Worm (Caenorhabditis elegans) whole organism, L2 larva: Measurements from ENCODE around the gene icd-1.

Experiments
- C34F6.9 ChIP-seq: fragments of 150-350 bp; optimal IDR thresholded peaks from 2 replicates; lab custom pipeline; 2014; ENCODE audit warnings: missing biosample characterization, missing genetic modification characterization
- F13H6.1 ChIP-seq: sonication (generic microtip); optimal IDR thresholded peaks from 2 replicates; lab custom pipeline; 2016; ENCODE audit warnings: missing genetic modification characterization, missing compliant biosample characterization
- R02D3.7 ChIP-seq: fragments of 150-350 bp; optimal IDR thresholded peaks from 2 replicates; lab custom pipeline; 2014; ENCODE audit warnings: missing biosample characterization, missing genetic modification characterization
- Y55F3AM.14 ChIP-seq: fragments of 200-800 bp; sonication (Bioruptor generic); optimal IDR thresholded peaks from 2 replicates; lab custom pipeline; 2018; ENCODE audit warnings: mild to moderate bottlenecking, missing genetic modification characterization, missing compliant biosample characterization
- ZK546.5 ChIP-seq: sonication (generic microtip); optimal IDR thresholded peaks from 2 replicates; lab custom pipeline; 2017; ENCODE audit warnings: missing biosample characterization, missing genetic modification characterization
- alr-1 ChIP-seq: fragments of 150-350 bp; optimal IDR thresholded peaks from 2 replicates; lab custom pipeline; 2014; ENCODE audit warnings: missing biosample characterization, missing genetic modification characterization
- aly-2 ChIP-seq: fragments of 150-350 bp; optimal IDR thresholded peaks from 2 replicates; lab custom pipeline; 2014; ENCODE audit warnings: missing biosample characterization, missing genetic modification characterization
- ama-1 ChIP-seq: fragments of 150-350 bp; optimal IDR thresholded peaks from 2 replicates; lab custom pipeline; 2018; ENCODE audit warnings: inconsistent platforms
- blmp-1 ChIP-seq: sonication (generic microtip); optimal IDR thresholded peaks from 2 replicates; lab custom pipeline; 2017; ENCODE audit warnings: missing genetic modification characterization, mild to moderate bottlenecking, missing compliant biosample characterization, antibody characterized with exemption, moderate library complexity; ENCODE audit not compliant: insufficient read depth
- ceh-16 ChIP-seq: fragments of 150-350 bp; optimal IDR thresholded peaks from 2 replicates; lab custom pipeline; 2014; ENCODE audit warnings: missing biosample characterization, missing genetic modification characterization
- ceh-82 ChIP-seq: fragments of 150-350 bp; optimal IDR thresholded peaks from 2 replicates; lab custom pipeline; 2014; ENCODE audit warnings: missing biosample characterization, missing genetic modification characterization
- crh-2 ChIP-seq: sonication (generic microtip); optimal IDR thresholded peaks from 2 replicates; lab custom pipeline; 2017; ENCODE audit warnings: missing biosample characterization, missing genetic modification characterization
- dmd-4 ChIP-seq: sonication (generic microtip); optimal IDR thresholded peaks from 2 replicates; lab custom pipeline; 2017; ENCODE audit warnings: missing biosample characterization, missing genetic modification characterization
- egl-27 ChIP-seq: sonication (generic microtip); optimal IDR thresholded peaks from 3 replicates; lab custom pipeline; 2017; ENCODE audit warnings: missing biosample characterization, missing genetic modification reagents, missing genetic modification characterization
- elt-1 ChIP-seq: fragments of 150-350 bp; optimal IDR thresholded peaks from 2 replicates; lab custom pipeline; 2014; ENCODE audit warnings: missing biosample characterization, missing genetic modification characterization
- elt-3 ChIP-seq: sonication (generic microtip); optimal IDR thresholded peaks from 2 replicates; lab custom pipeline; 2017; ENCODE audit warnings: missing biosample characterization, missing genetic modification characterization
- fos-1 ChIP-seq: fragments of 150-350 bp; optimal IDR thresholded peaks from 2 replicates; lab custom pipeline; 2014; ENCODE audit warnings: missing biosample characterization, missing genetic modification characterization
- gmeb-1 ChIP-seq: fragments of 150-350 bp; optimal IDR thresholded peaks from 2 replicates; lab custom pipeline; 2014; ENCODE audit warnings: missing biosample characterization, missing genetic modification characterization
- lin-11 ChIP-seq: fragments of 150-350 bp; sonication (generic microtip); optimal IDR thresholded peaks from 2 replicates; lab custom pipeline; 2014; ENCODE audit warnings: missing biosample characterization, missing genetic modification characterization, inconsistent platforms, mixed read lengths
- lin-13 ChIP-seq: fragments of 150-350 bp; optimal IDR thresholded peaks from 2 replicates; lab custom pipeline; 2014; ENCODE audit warnings: missing biosample characterization, missing genetic modification reagents, missing genetic modification characterization
- lin-39 ChIP-seq: fragments of 150-350 bp; optimal IDR thresholded peaks from 2 replicates; lab custom pipeline; 2014; ENCODE audit warnings: missing biosample characterization, missing genetic modification reagents, missing genetic modification characterization
- lsy-2 ChIP-seq, 2 experiments: fragments of 150-350 bp in 1 of 2; sonication (generic microtip) in 1 of 2; optimal IDR thresholded peaks; 2 replicates each; lab custom pipeline; 2014 to 2017; ENCODE audit warnings: missing biosample characterization in 2 of 2, missing genetic modification characterization in 2 of 2
- mab-5 ChIP-seq: fragments of 150-350 bp; optimal IDR thresholded peaks from 2 replicates; lab custom pipeline; 2014; ENCODE audit warnings: missing biosample characterization, missing genetic modification characterization
- mbf-1 ChIP-seq: sonication (generic microtip); optimal IDR thresholded peaks from 2 replicates; lab custom pipeline; 2017; ENCODE audit warnings: missing biosample characterization, missing genetic modification characterization
- mdl-1 ChIP-seq, 2 experiments: fragments of 150-350 bp in 1 of 2; sonication (generic microtip) in 1 of 2; optimal IDR thresholded peaks; 2 replicates each; lab custom pipeline; 2017; ENCODE audit warnings: missing biosample characterization in 2 of 2, missing genetic modification characterization in 2 of 2
- nhr-10 ChIP-seq: sonication (generic microtip); optimal IDR thresholded peaks from 2 replicates; lab custom pipeline; 2017; ENCODE audit warnings: missing biosample characterization, missing genetic modification characterization
- nhr-11 ChIP-seq: fragments of 150-350 bp; optimal IDR thresholded peaks from 2 replicates; lab custom pipeline; 2014; ENCODE audit warnings: missing biosample characterization, missing genetic modification characterization
- nhr-12 ChIP-seq: fragments of 150-350 bp; optimal IDR thresholded peaks from 2 replicates; lab custom pipeline; 2014; ENCODE audit warnings: missing biosample characterization, missing genetic modification characterization
- nhr-129 ChIP-seq: fragments of 150-350 bp; optimal IDR thresholded peaks from 2 replicates; lab custom pipeline; 2014; ENCODE audit warnings: missing biosample characterization, missing genetic modification characterization
- nhr-21 ChIP-seq: fragments of 150-350 bp; optimal IDR thresholded peaks from 2 replicates; lab custom pipeline; 2014; ENCODE audit warnings: missing biosample characterization, missing genetic modification characterization
- nhr-23 ChIP-seq: fragments of 150-350 bp; optimal IDR thresholded peaks from 2 replicates; lab custom pipeline; 2014; ENCODE audit warnings: missing biosample characterization, missing genetic modification reagents, missing genetic modification characterization
- nhr-237 ChIP-seq: fragments of 150-350 bp; optimal IDR thresholded peaks from 2 replicates; lab custom pipeline; 2014; ENCODE audit warnings: missing biosample characterization, missing genetic modification characterization
- nhr-25 ChIP-seq: fragments of 150-350 bp; sonication (generic microtip); optimal IDR thresholded peaks from 3 replicates; lab custom pipeline; 2014; ENCODE audit warnings: missing biosample characterization, missing genetic modification characterization
- nhr-6 ChIP-seq: fragments of 150-350 bp; optimal IDR thresholded peaks from 2 replicates; lab custom pipeline; 2014; ENCODE audit warnings: missing biosample characterization, missing genetic modification characterization
- nhr-77 ChIP-seq: fragments of 150-350 bp; optimal IDR thresholded peaks from 2 replicates; lab custom pipeline; 2014; ENCODE audit warnings: missing biosample characterization, missing genetic modification characterization
- peb-1 ChIP-seq: fragments of 150-350 bp; optimal IDR thresholded peaks from 2 replicates; lab custom pipeline; 2014; ENCODE audit warnings: missing biosample characterization, missing genetic modification characterization
- sem-4 ChIP-seq: fragments of 150-350 bp; optimal IDR thresholded peaks from 2 replicates; lab custom pipeline; 2014; ENCODE audit warnings: missing biosample characterization, missing genetic modification reagents, missing genetic modification characterization
- skn-1 ChIP-seq: sonication (generic microtip); optimal IDR thresholded peaks from 2 replicates; lab custom pipeline; 2017; ENCODE audit warnings: missing biosample characterization, missing genetic modification characterization
- sma-3 ChIP-seq: sonication (generic microtip); optimal IDR thresholded peaks from 2 replicates; lab custom pipeline; 2016; ENCODE audit warnings: missing genetic modification reagents, missing genetic modification characterization, missing compliant biosample characterization
- sma-9 ChIP-seq, 2 experiments: fragments of 150-350 bp in 1 of 2; sonication (generic microtip) in 1 of 2; optimal IDR thresholded peaks; 2 replicates each; lab custom pipeline; 2014 to 2016; ENCODE audit warnings: missing genetic modification characterization in 2 of 2, mild to moderate bottlenecking in 1 of 2, missing biosample characterization in 1 of 2, missing compliant biosample characterization in 1 of 2, missing genetic modification reagents in 1 of 2, moderate library complexity in 1 of 2
- snpc-4 ChIP-seq: fragments of 150-350 bp; optimal IDR thresholded peaks from 2 replicates; lab custom pipeline; 2014; ENCODE audit warnings: missing biosample characterization, missing genetic modification characterization
- unc-39 ChIP-seq: fragments of 150-350 bp; optimal IDR thresholded peaks from 2 replicates; lab custom pipeline; 2014; ENCODE audit warnings: missing biosample characterization, missing genetic modification characterization
- unc-55 ChIP-seq: fragments of 150-350 bp; sonication (generic microtip); optimal IDR thresholded peaks from 3 replicates; lab custom pipeline; 2014; ENCODE audit warnings: missing biosample characterization, missing genetic modification reagents, missing genetic modification characterization
- unc-62 ChIP-seq: fragments of 150-350 bp; optimal IDR thresholded peaks from 2 replicates; lab custom pipeline; 2014; ENCODE audit warnings: missing biosample characterization, missing genetic modification reagents, missing genetic modification characterization
- zag-1 ChIP-seq: fragments of 150-350 bp; optimal IDR thresholded peaks from 2 replicates; lab custom pipeline; 2014; ENCODE audit warnings: missing biosample characterization, missing genetic modification characterization
- ztf-1 ChIP-seq: fragments of 200-800 bp; sonication (Bioruptor generic); conservative IDR thresholded peaks from 2 replicates; pipeline ENCODE4 v1.3.6; 2022; ENCODE audit warnings: missing genetic modification characterization, missing compliant biosample characterization
- ztf-11 ChIP-seq: sonication (generic microtip); optimal IDR thresholded peaks from 2 replicates; lab custom pipeline; 2017; ENCODE audit warnings: missing biosample characterization, missing genetic modification characterization
- ztf-4 ChIP-seq: fragments of 150-350 bp; optimal IDR thresholded peaks from 2 replicates; lab custom pipeline; 2014; ENCODE audit warnings: missing biosample characterization, missing genetic modification characterization

icd-1 gene

DNA sequence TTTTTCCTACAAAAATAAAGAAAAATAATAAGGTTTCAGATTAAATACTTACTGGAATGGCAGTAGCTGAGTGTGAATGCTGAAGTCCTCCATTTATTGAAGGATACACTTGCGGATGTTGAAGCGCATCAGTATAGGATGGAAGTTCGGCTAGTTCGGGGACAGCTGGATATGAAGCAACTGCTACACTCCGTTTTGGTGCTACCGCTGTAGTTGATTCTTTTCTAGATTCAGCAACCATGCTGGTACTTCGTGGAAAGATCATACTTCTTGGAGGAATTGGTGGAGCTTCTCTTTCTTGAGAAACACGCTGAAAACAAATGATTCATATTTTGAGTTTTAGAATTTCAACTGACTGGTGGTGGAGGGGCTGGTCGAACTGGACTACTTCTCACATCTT lies 20.2 kb upstream of the icd-1 start:
- TF ChIP-seq zag-1 (tag; lab: Kevin White, UChicago) = no peak
- TF ChIP-seq ceh-16 (tag; lab: Kevin White, UChicago) = no peak
- no peak for TF ChIP-seq F13H6.1 (tag; lab: Kevin White, UChicago)
- TF ChIP-seq lin-13 = no peak

DNA sequence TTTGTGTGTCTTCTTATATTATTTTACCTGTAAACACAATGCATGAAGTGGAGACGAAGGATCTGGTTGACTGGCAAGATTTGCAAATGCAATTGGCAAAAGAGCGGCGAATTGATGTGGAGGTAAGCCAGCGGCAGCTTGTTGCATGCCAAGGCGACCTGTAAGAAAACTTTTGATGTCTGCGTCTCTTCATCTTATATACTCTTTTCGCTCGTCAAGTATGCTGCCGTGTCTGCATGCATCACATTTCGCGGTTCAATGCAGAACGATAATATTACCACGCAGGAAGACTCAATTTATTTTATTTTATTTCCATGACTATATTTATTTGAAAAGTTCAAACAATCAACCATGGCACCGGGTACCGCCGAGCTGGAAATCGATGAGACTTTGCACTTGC lies 12.5 kb upstream of the icd-1 start, which contains the start of gene vps-33.2:
TSS of gene vps-33.2 (plus strand) at position 244 of the 400 bp plus-strand sequence.
- TF ChIP-seq Y55F3AM.14 (GFP tag; lab: Kevin White, UChicago) (no peak), egl-27 (tag; lab: Kevin White, UChicago) (no peak), aly-2 (no peak), nhr-77 (tag; lab: Kevin White, UChicago) (no peak), R02D3.7 (tag; lab: Kevin White, UChicago) (no peak), lin-39 (tag; lab: Kevin White, UChicago) (no peak), ceh-16 (tag; lab: Kevin White, UChicago) (no peak), crh-2 (no peak), ama-1 (lab: Kevin White, UChicago) (no peak), ztf-1 (GFP tag; lab: Robert Waterston, UW) (no peak), sma-3 (GFP tag; lab: Kevin White, UChicago) (peak; percentile 20), elt-3 (no peak), snpc-4 (tag; lab: Kevin White, UChicago) (no peak), nhr-6 (tag; lab: Kevin White, UChicago) (no peak), lin-11 (peak; percentile 22), nhr-25 (tag; lab: Kevin White, UChicago) (no peak), dmd-4 (no peak), sma-9 (GFP tag; optimal IDR thresholded peaks at IDR 0.05; lab: Kevin White, UChicago) (peak; percentile 58), sma-9 (tag; optimal IDR thresholded peaks at IDR 0.05; lab: Kevin White, UChicago) (no peak), alr-1 (tag; lab: Kevin White, UChicago) (no peak), skn-1 (tag; lab: Kevin White, UChicago) (no peak), ztf-11 (tag; lab: Kevin White, UChicago) (no peak), sem-4 (tag; lab: Kevin White, UChicago) (no peak), gmeb-1 (tag; lab: Kevin White, UChicago) (peak; percentile 48), ceh-82 (no peak), fos-1 (peak; percentile 23), nhr-12 (tag; lab: Kevin White, UChicago) (no peak), elt-1 (tag; lab: Kevin White, UChicago) (no peak), C34F6.9 (tag; lab: Kevin White, UChicago) (peak; percentile 59), zag-1 (tag; lab: Kevin White, UChicago) (no peak), F13H6.1 (tag; lab: Kevin White, UChicago) (peak; percentile 46), mab-5 (tag; lab: Kevin White, UChicago) (no peak), nhr-11 (tag; lab: Kevin White, UChicago) (no peak), mbf-1 (no peak), ztf-4 (tag; lab: Kevin White, UChicago) (no peak), unc-39 (tag; lab: Kevin White, UChicago) (no peak), blmp-1 (tag; lab: Kevin White, UChicago) (no peak), nhr-129 (peak; percentile 35), nhr-23 (tag; lab: Kevin White, UChicago) (no peak), nhr-237 (tag; lab: Kevin White, UChicago) (no peak), ZK546.5 (tag; lab: Kevin White, UChicago) (no peak), lsy-2 (tag; optimal IDR thresholded peaks at IDR 0.05; lab: Kevin White, UChicago) (peak; percentile 27 to 58), nhr-10 (no peak), lin-13 (no peak), mdl-1 (tag; optimal IDR thresholded peaks at IDR 0.05; lab: Kevin White, UChicago) (no peak), nhr-21 (tag; lab: Kevin White, UChicago) (no peak), peb-1 (no peak), unc-62 (GFP tag; lab: Kevin White, UChicago) (no peak), unc-55 (GFP tag; lab: Kevin White, UChicago) (no peak)
